Fruit fly (Drosophila melanogaster): ENCODE results near the gene pnr.

Gene pnr

dm6 chr3R:16022005-16022404 lies 3.9 kb upstream of the pnr start:
- TF ChIP-seq insv (optimal IDR thresholded peaks at IDR 0.05) (no peak), Myc (optimal IDR thresholded peaks at IDR 0.05) (no peak), ttk (optimal IDR thresholded peaks at IDR 0.05) (no peak), psq (optimal IDR thresholded peaks at IDR 0.05) (no peak), Sin3A (optimal IDR thresholded peaks at IDR 0.05) (no peak), h (optimal IDR thresholded peaks at IDR 0.05) (no peak)

- no peak for TF ChIP-seq Myc (optimal IDR thresholded peaks at IDR 0.05)
- no peak for TF ChIP-seq h (optimal IDR thresholded peaks at IDR 0.05)
- no peak for TF ChIP-seq psq (optimal IDR thresholded peaks at IDR 0.05)
- TF ChIP-seq ttk (optimal IDR thresholded peaks at IDR 0.05) = no peak
- no peak for TF ChIP-seq insv (optimal IDR thresholded peaks at IDR 0.05)
- TF ChIP-seq Sin3A (optimal IDR thresholded peaks at IDR 0.05) = no peak
Observed at dm6 chr3R:16023627-16024026, 2.3 kb upstream of the pnr start.

- TF ChIP-seq psq (optimal IDR thresholded peaks at IDR 0.05) = no peak
- no peak for TF ChIP-seq ttk (optimal IDR thresholded peaks at IDR 0.05)
- TF ChIP-seq insv (optimal IDR thresholded peaks at IDR 0.05) = no peak
- no peak for TF ChIP-seq h (optimal IDR thresholded peaks at IDR 0.05)
- no peak for TF ChIP-seq Sin3A (optimal IDR thresholded peaks at IDR 0.05)
Observed at dm6 chr3R:16024110-16024509, 1.8 kb upstream of the pnr start.

dm6 chr3R:16028651-16029050 lies 2.8 kb downstream of the pnr start:
- TF ChIP-seq h (optimal IDR thresholded peaks at IDR 0.05) (no peak), psq (optimal IDR thresholded peaks at IDR 0.05) (no peak), Myc (optimal IDR thresholded peaks at IDR 0.05) (no peak)

- TF ChIP-seq insv (optimal IDR thresholded peaks at IDR 0.05) (no peak), psq (optimal IDR thresholded peaks at IDR 0.05) (no peak), Sin3A (optimal IDR thresholded peaks at IDR 0.05) (no peak), Myc (optimal IDR thresholded peaks at IDR 0.05) (no peak), ttk (optimal IDR thresholded peaks at IDR 0.05) (no peak), h (optimal IDR thresholded peaks at IDR 0.05) (no peak)
Observed at dm6 chr3R:16029584-16029983, 3.7 kb downstream of the pnr start.

dm6 chr3R:16030445-16030844 lies 4.6 kb downstream of the pnr start:
- TF ChIP-seq h (optimal IDR thresholded peaks at IDR 0.05) (no peak), psq (optimal IDR thresholded peaks at IDR 0.05) (no peak), insv (optimal IDR thresholded peaks at IDR 0.05) (no peak), Sin3A (optimal IDR thresholded peaks at IDR 0.05) (no peak), Myc (optimal IDR thresholded peaks at IDR 0.05) (no peak), ttk (optimal IDR thresholded peaks at IDR 0.05) (no peak)

- TF ChIP-seq Sin3A (optimal IDR thresholded peaks at IDR 0.05) (no peak), Myc (optimal IDR thresholded peaks at IDR 0.05) (no peak), ttk (optimal IDR thresholded peaks at IDR 0.05) (no peak), insv (optimal IDR thresholded peaks at IDR 0.05) (no peak), psq (optimal IDR thresholded peaks at IDR 0.05) (no peak), h (optimal IDR thresholded peaks at IDR 0.05) (no peak)
Observed at dm6 chr3R:16033727-16034126, 7.8 kb downstream of the pnr start.

dm6 chr3R:16034186-16034585 lies 8.3 kb downstream of the pnr start:
- TF ChIP-seq ttk (optimal IDR thresholded peaks at IDR 0.05) (no peak), insv (optimal IDR thresholded peaks at IDR 0.05) (no peak), h (optimal IDR thresholded peaks at IDR 0.05) (no peak), psq (optimal IDR thresholded peaks at IDR 0.05) (no peak), Sin3A (optimal IDR thresholded peaks at IDR 0.05) (no peak), Myc (optimal IDR thresholded peaks at IDR 0.05) (no peak)

dm6 chr3R:16038049-16038448 lies 12.2 kb downstream of the pnr start:
- TF ChIP-seq insv (optimal IDR thresholded peaks at IDR 0.05) = no peak
- no peak for TF ChIP-seq h (optimal IDR thresholded peaks at IDR 0.05)
- no peak for TF ChIP-seq psq (optimal IDR thresholded peaks at IDR 0.05)
- TF ChIP-seq Myc (optimal IDR thresholded peaks at IDR 0.05) = no peak
- TF ChIP-seq Sin3A (optimal IDR thresholded peaks at IDR 0.05) = no peak
- TF ChIP-seq ttk (optimal IDR thresholded peaks at IDR 0.05) = no peak

dm6 chr3R:16039557-16039956 lies 13.7 kb downstream of the pnr start:
- TF ChIP-seq psq (optimal IDR thresholded peaks at IDR 0.05) (no peak), Sin3A (optimal IDR thresholded peaks at IDR 0.05) (no peak), h (optimal IDR thresholded peaks at IDR 0.05) (no peak), Myc (optimal IDR thresholded peaks at IDR 0.05) (no peak), insv (optimal IDR thresholded peaks at IDR 0.05) (no peak), ttk (optimal IDR thresholded peaks at IDR 0.05) (no peak)

dm6 chr3R:16040925-16041324 lies 15.0 kb downstream of the pnr start:
- TF ChIP-seq ttk (optimal IDR thresholded peaks at IDR 0.05) = no peak
- TF ChIP-seq insv (optimal IDR thresholded peaks at IDR 0.05) = no peak
- TF ChIP-seq Myc (optimal IDR thresholded peaks at IDR 0.05) = no peak
- TF ChIP-seq psq (optimal IDR thresholded peaks at IDR 0.05) = no peak
- TF ChIP-seq Sin3A (optimal IDR thresholded peaks at IDR 0.05) = no peak
- no peak for TF ChIP-seq h (optimal IDR thresholded peaks at IDR 0.05)

dm6 chr3R:16042137-16042899 lies 16.4 kb downstream of the pnr start:
- TF ChIP-seq Myc (optimal IDR thresholded peaks at IDR 0.05) (no peak), h (optimal IDR thresholded peaks at IDR 0.05) (no peak), insv (optimal IDR thresholded peaks at IDR 0.05) (no peak), psq (optimal IDR thresholded peaks at IDR 0.05) (no peak), ttk (optimal IDR thresholded peaks at IDR 0.05) (no peak), Sin3A (optimal IDR thresholded peaks at IDR 0.05) (no peak)
